Worm (Caenorhabditis elegans): ENCODE data around the gene gad-3.

Gene gad-3

ce11 chrV:9207377-9207776 is 34.6 kb upstream of the gad-3 start, which contains the start of gene inx-10:
inx-10 (minus strand) TSS chrV:9207477.
- TF ChIP-seq med-1 (GFP tag; optimal IDR thresholded peaks at IDR 0.05; ENCODE audit: insufficient read depth): no peak

- TF ChIP-seq ref-1 (GFP tag; conservative IDR thresholded peaks at IDR 0.05) (no peak), tab-1 (GFP tag; IDR thresholded peaks at IDR 0.05) (no peak), T22C8.4 (GFP tag; IDR thresholded peaks at IDR 0.05) (no peak)
These were observed 29.9 kb upstream of the gad-3 start, which contains the start of gene asp-2 for ce11 chrV:9202710-9203109. asp-2 (plus strand) TSS chrV:9203077.

- TF ChIP-seq klf-2 (GFP tag; conservative IDR thresholded peaks at IDR 0.05) (no peak), ref-1 (GFP tag; conservative IDR thresholded peaks at IDR 0.05) (no peak), cog-1 (tag; optimal IDR thresholded peaks at IDR 0.05) (no peak), tab-1 (GFP tag; IDR thresholded peaks at IDR 0.05) (no peak), T22C8.4 (GFP tag; IDR thresholded peaks at IDR 0.05) (no peak), ztf-23 (GFP tag; IDR thresholded peaks at IDR 0.05) (no peak), med-1 (GFP tag; optimal IDR thresholded peaks at IDR 0.05; ENCODE audit: insufficient read depth) (no peak), flt-1 (GFP tag; IDR thresholded peaks at IDR 0.05) (no peak), ztf-29 (GFP tag; IDR thresholded peaks at IDR 0.05) (no peak)
These were observed 26.1 kb upstream of the gad-3 start, which contains the start of gene str-177 for ce11 chrV:9198887-9199286. str-177 (minus strand) TSS chrV:9198987.

- TF ChIP-seq tab-1 (GFP tag; IDR thresholded peaks at IDR 0.05) (no peak), klf-2 (GFP tag; conservative IDR thresholded peaks at IDR 0.05) (no peak), med-1 (GFP tag; optimal IDR thresholded peaks at IDR 0.05; ENCODE audit: insufficient read depth) (no peak)
These were observed 24.3 kb upstream of the gad-3 start, which contains the start of gene C24B5.4 for ce11 chrV:9197121-9197520. C24B5.4 (minus strand) TSS chrV:9197326.

- TF ChIP-seq klf-2 (GFP tag; conservative IDR thresholded peaks at IDR 0.05) (no peak), cog-1 (tag; optimal IDR thresholded peaks at IDR 0.05) (no peak)
These were observed 21.2 kb upstream of the gad-3 start for ce11 chrV:9194055-9194454.

DNA sequence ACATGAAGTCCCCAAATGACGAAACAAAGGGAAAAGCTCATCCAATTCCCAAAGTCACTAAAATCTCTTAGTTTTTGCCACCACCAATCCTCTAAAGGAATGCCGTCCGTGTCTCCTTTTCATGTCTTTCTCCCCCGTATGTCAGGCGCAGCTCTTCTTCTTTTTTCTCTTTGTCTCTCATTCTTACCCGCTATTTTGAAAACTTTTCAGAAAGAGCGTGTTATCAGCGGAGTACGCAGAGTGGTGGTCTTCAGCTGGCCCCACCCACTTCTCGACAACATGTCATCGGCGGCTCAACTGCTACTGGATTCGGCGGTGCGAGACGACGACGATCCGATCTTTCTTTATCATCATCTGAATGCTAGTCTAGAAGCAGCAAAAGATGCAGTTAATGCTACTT is 18.6 kb upstream of the gad-3 start, which contains the start of gene sphr-1:
Gene sphr-1, plus strand, starts transcription at position 205 of the 400 bp plus-strand sequence.
- TF ChIP-seq ztf-23 (GFP tag; IDR thresholded peaks at IDR 0.05): no peak
- no peak for TF ChIP-seq flt-1 (GFP tag; IDR thresholded peaks at IDR 0.05)
- TF ChIP-seq med-1 (GFP tag; optimal IDR thresholded peaks at IDR 0.05; ENCODE audit: insufficient read depth): no peak
- TF ChIP-seq klf-2 (GFP tag; conservative IDR thresholded peaks at IDR 0.05): no peak
- TF ChIP-seq ref-1 (GFP tag; conservative IDR thresholded peaks at IDR 0.05): no peak
- no peak for TF ChIP-seq cog-1 (tag; optimal IDR thresholded peaks at IDR 0.05)

DNA sequence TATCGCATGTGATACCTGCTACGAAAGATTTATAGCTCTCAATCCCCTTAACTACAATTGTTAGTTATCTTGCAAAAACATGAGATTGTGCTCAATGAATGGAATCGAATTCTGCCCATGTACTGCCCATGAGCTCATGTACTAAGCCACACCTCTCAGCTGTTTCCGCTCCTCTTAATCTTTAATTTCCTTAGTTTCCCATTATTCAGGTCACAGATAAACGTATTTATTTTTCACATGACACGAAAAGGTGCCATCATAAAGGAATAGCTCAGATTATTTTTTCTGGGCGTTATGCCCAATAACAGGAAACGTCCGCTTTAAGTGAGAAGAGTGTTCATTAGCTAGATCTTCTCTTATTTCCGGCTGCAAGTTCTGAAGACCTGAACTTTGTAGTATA is 13.2 kb upstream of the gad-3 start:
- TF ChIP-seq med-1 (GFP tag; optimal IDR thresholded peaks at IDR 0.05; ENCODE audit: insufficient read depth) (no peak), cog-1 (tag; optimal IDR thresholded peaks at IDR 0.05) (no peak), ztf-29 (GFP tag; IDR thresholded peaks at IDR 0.05) (no peak), flt-1 (GFP tag; IDR thresholded peaks at IDR 0.05) (no peak), T22C8.4 (GFP tag; IDR thresholded peaks at IDR 0.05) (no peak), tab-1 (GFP tag; IDR thresholded peaks at IDR 0.05) (no peak), ref-1 (GFP tag; conservative IDR thresholded peaks at IDR 0.05) (no peak), klf-2 (GFP tag; conservative IDR thresholded peaks at IDR 0.05) (no peak), ztf-23 (GFP tag; IDR thresholded peaks at IDR 0.05) (no peak)

ce11 chrV:9183718-9184441 is 11.1 kb upstream of the gad-3 start:
- TF ChIP-seq med-1 (GFP tag; optimal IDR thresholded peaks at IDR 0.05; ENCODE audit: insufficient read depth) (no peak), cog-1 (tag; optimal IDR thresholded peaks at IDR 0.05) (no peak)

DNA sequence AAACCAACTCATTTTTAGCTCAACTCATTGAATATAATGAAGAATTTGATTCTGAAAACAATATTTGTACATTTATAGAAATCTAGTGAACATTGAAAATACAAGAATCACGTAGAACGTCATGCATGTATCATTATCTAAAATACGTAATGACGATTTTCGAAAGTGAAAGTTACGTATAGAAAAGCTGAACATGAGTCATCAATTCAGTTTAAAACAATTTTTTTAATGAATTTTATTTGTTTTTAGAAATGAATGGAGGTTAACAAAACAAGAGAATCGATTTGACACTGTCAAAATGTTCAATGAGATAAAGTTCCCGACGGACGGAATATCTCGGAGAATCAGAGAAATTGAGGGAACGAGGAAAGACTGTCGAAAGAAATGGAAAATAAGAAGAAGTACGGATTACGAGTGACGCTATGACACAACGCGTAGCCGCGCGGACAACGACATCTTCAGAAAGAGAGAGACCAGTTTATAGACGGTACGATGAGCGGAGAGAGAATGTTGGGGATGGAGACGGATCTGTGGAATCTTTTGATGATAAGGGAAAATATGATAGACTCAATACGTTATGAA is 9.0 kb upstream of the gad-3 start, which contains the start of gene ptr-1:
Gene ptr-1, minus strand, starts transcription at position 51 of the 582 bp plus-strand sequence.
- TF ChIP-seq ztf-29 (GFP tag; IDR thresholded peaks at IDR 0.05): no peak
- TF ChIP-seq cog-1 (tag; optimal IDR thresholded peaks at IDR 0.05): no peak
- TF ChIP-seq med-1 (GFP tag; optimal IDR thresholded peaks at IDR 0.05; ENCODE audit: insufficient read depth): no peak
- no peak for TF ChIP-seq ref-1 (GFP tag; conservative IDR thresholded peaks at IDR 0.05)
- TF ChIP-seq tab-1 (GFP tag; IDR thresholded peaks at IDR 0.05): no peak
- TF ChIP-seq klf-2 (GFP tag; conservative IDR thresholded peaks at IDR 0.05): no peak
- TF ChIP-seq flt-1 (GFP tag; IDR thresholded peaks at IDR 0.05): no peak
- no peak for TF ChIP-seq ztf-23 (GFP tag; IDR thresholded peaks at IDR 0.05)

- TF ChIP-seq T22C8.4 (GFP tag; IDR thresholded peaks at IDR 0.05) (peak; percentile 78), cog-1 (tag; optimal IDR thresholded peaks at IDR 0.05) (peak; percentile 68), ref-1 (GFP tag; conservative IDR thresholded peaks at IDR 0.05) (no peak), ztf-29 (GFP tag; IDR thresholded peaks at IDR 0.05) (no peak), klf-2 (GFP tag; conservative IDR thresholded peaks at IDR 0.05) (no peak), med-1 (GFP tag; optimal IDR thresholded peaks at IDR 0.05; ENCODE audit: insufficient read depth) (peak; percentile 6), flt-1 (GFP tag; IDR thresholded peaks at IDR 0.05) (no peak; the same call in 1 of the 2 replicates), tab-1 (GFP tag; IDR thresholded peaks at IDR 0.05) (peak; percentile 78), ztf-23 (GFP tag; IDR thresholded peaks at IDR 0.05) (peak; percentile 72; the same call in 1 of the 2 replicates)
These were observed 2.5 kb upstream of the gad-3 start, which contains the start of gene spas-1 for ce11 chrV:9175218-9175837. spas-1 (plus strand) TSS chrV:9175789.

Measured in whole organism, midembryonic.